Worm (Caenorhabditis elegans) whole organism, L2 larva: Measurements from ENCODE around the gene Y41D4B.4.
"Not testable (repeated sequence)": the region's sequence is repeated elsewhere in the genome, so short reads cannot be mapped to it uniquely, and the experiment has no call there.

Source experiments
- C34F6.9 ChIP-seq: fragments of 150-350 bp; optimal IDR thresholded peaks from 2 replicates; lab custom pipeline; 2014; ENCODE audit warnings: missing biosample characterization, missing genetic modification characterization
- R02D3.7 ChIP-seq: fragments of 150-350 bp; optimal IDR thresholded peaks from 2 replicates; lab custom pipeline; 2014; ENCODE audit warnings: missing biosample characterization, missing genetic modification characterization
- Y55F3AM.14 ChIP-seq: fragments of 200-800 bp; sonication (Bioruptor generic); optimal IDR thresholded peaks from 2 replicates; lab custom pipeline; 2018; ENCODE audit warnings: mild to moderate bottlenecking, missing genetic modification characterization, missing compliant biosample characterization
- ZK546.5 ChIP-seq: sonication (generic microtip); optimal IDR thresholded peaks from 2 replicates; lab custom pipeline; 2017; ENCODE audit warnings: missing biosample characterization, missing genetic modification characterization
- alr-1 ChIP-seq: fragments of 150-350 bp; optimal IDR thresholded peaks from 2 replicates; lab custom pipeline; 2014; ENCODE audit warnings: missing biosample characterization, missing genetic modification characterization
- ama-1 ChIP-seq: fragments of 150-350 bp; optimal IDR thresholded peaks from 2 replicates; lab custom pipeline; 2018; ENCODE audit warnings: inconsistent platforms
- blmp-1 ChIP-seq: sonication (generic microtip); optimal IDR thresholded peaks from 2 replicates; lab custom pipeline; 2017; ENCODE audit warnings: missing genetic modification characterization, mild to moderate bottlenecking, missing compliant biosample characterization, antibody characterized with exemption, moderate library complexity; ENCODE audit not compliant: insufficient read depth
- ceh-16 ChIP-seq: fragments of 150-350 bp; optimal IDR thresholded peaks from 2 replicates; lab custom pipeline; 2014; ENCODE audit warnings: missing biosample characterization, missing genetic modification characterization
- ceh-82 ChIP-seq: fragments of 150-350 bp; optimal IDR thresholded peaks from 2 replicates; lab custom pipeline; 2014; ENCODE audit warnings: missing biosample characterization, missing genetic modification characterization
- crh-2 ChIP-seq: sonication (generic microtip); optimal IDR thresholded peaks from 2 replicates; lab custom pipeline; 2017; ENCODE audit warnings: missing biosample characterization, missing genetic modification characterization
- egl-27 ChIP-seq: sonication (generic microtip); optimal IDR thresholded peaks from 3 replicates; lab custom pipeline; 2017; ENCODE audit warnings: missing biosample characterization, missing genetic modification reagents, missing genetic modification characterization
- elt-1 ChIP-seq: fragments of 150-350 bp; optimal IDR thresholded peaks from 2 replicates; lab custom pipeline; 2014; ENCODE audit warnings: missing biosample characterization, missing genetic modification characterization
- elt-3 ChIP-seq: sonication (generic microtip); optimal IDR thresholded peaks from 2 replicates; lab custom pipeline; 2017; ENCODE audit warnings: missing biosample characterization, missing genetic modification characterization
- gmeb-1 ChIP-seq: fragments of 150-350 bp; optimal IDR thresholded peaks from 2 replicates; lab custom pipeline; 2014; ENCODE audit warnings: missing biosample characterization, missing genetic modification characterization
- lin-13 ChIP-seq: fragments of 150-350 bp; optimal IDR thresholded peaks from 2 replicates; lab custom pipeline; 2014; ENCODE audit warnings: missing biosample characterization, missing genetic modification reagents, missing genetic modification characterization
- lin-39 ChIP-seq: fragments of 150-350 bp; optimal IDR thresholded peaks from 2 replicates; lab custom pipeline; 2014; ENCODE audit warnings: missing biosample characterization, missing genetic modification reagents, missing genetic modification characterization
- lsy-2 ChIP-seq, 2 experiments: fragments of 150-350 bp in 1 of 2; sonication (generic microtip) in 1 of 2; optimal IDR thresholded peaks; 2 replicates each; lab custom pipeline; 2014 to 2017; ENCODE audit warnings: missing biosample characterization in 2 of 2, missing genetic modification characterization in 2 of 2
- mab-5 ChIP-seq: fragments of 150-350 bp; optimal IDR thresholded peaks from 2 replicates; lab custom pipeline; 2014; ENCODE audit warnings: missing biosample characterization, missing genetic modification characterization
- mbf-1 ChIP-seq: sonication (generic microtip); optimal IDR thresholded peaks from 2 replicates; lab custom pipeline; 2017; ENCODE audit warnings: missing biosample characterization, missing genetic modification characterization
- mdl-1 ChIP-seq, 2 experiments: fragments of 150-350 bp in 1 of 2; sonication (generic microtip) in 1 of 2; optimal IDR thresholded peaks; 2 replicates each; lab custom pipeline; 2017; ENCODE audit warnings: missing biosample characterization in 2 of 2, missing genetic modification characterization in 2 of 2
- nhr-11 ChIP-seq: fragments of 150-350 bp; optimal IDR thresholded peaks from 2 replicates; lab custom pipeline; 2014; ENCODE audit warnings: missing biosample characterization, missing genetic modification characterization
- nhr-12 ChIP-seq: fragments of 150-350 bp; optimal IDR thresholded peaks from 2 replicates; lab custom pipeline; 2014; ENCODE audit warnings: missing biosample characterization, missing genetic modification characterization
- nhr-129 ChIP-seq: fragments of 150-350 bp; optimal IDR thresholded peaks from 2 replicates; lab custom pipeline; 2014; ENCODE audit warnings: missing biosample characterization, missing genetic modification characterization
- nhr-21 ChIP-seq: fragments of 150-350 bp; optimal IDR thresholded peaks from 2 replicates; lab custom pipeline; 2014; ENCODE audit warnings: missing biosample characterization, missing genetic modification characterization
- nhr-23 ChIP-seq: fragments of 150-350 bp; optimal IDR thresholded peaks from 2 replicates; lab custom pipeline; 2014; ENCODE audit warnings: missing biosample characterization, missing genetic modification reagents, missing genetic modification characterization
- nhr-25 ChIP-seq: fragments of 150-350 bp; sonication (generic microtip); optimal IDR thresholded peaks from 3 replicates; lab custom pipeline; 2014; ENCODE audit warnings: missing biosample characterization, missing genetic modification characterization
- nhr-77 ChIP-seq: fragments of 150-350 bp; optimal IDR thresholded peaks from 2 replicates; lab custom pipeline; 2014; ENCODE audit warnings: missing biosample characterization, missing genetic modification characterization
- sem-4 ChIP-seq: fragments of 150-350 bp; optimal IDR thresholded peaks from 2 replicates; lab custom pipeline; 2014; ENCODE audit warnings: missing biosample characterization, missing genetic modification reagents, missing genetic modification characterization
- skn-1 ChIP-seq: sonication (generic microtip); optimal IDR thresholded peaks from 2 replicates; lab custom pipeline; 2017; ENCODE audit warnings: missing biosample characterization, missing genetic modification characterization
- sma-3 ChIP-seq: sonication (generic microtip); optimal IDR thresholded peaks from 2 replicates; lab custom pipeline; 2016; ENCODE audit warnings: missing genetic modification reagents, missing genetic modification characterization, missing compliant biosample characterization
- snpc-4 ChIP-seq: fragments of 150-350 bp; optimal IDR thresholded peaks from 2 replicates; lab custom pipeline; 2014; ENCODE audit warnings: missing biosample characterization, missing genetic modification characterization
- unc-39 ChIP-seq: fragments of 150-350 bp; optimal IDR thresholded peaks from 2 replicates; lab custom pipeline; 2014; ENCODE audit warnings: missing biosample characterization, missing genetic modification characterization
- ztf-11 ChIP-seq: sonication (generic microtip); optimal IDR thresholded peaks from 2 replicates; lab custom pipeline; 2017; ENCODE audit warnings: missing biosample characterization, missing genetic modification characterization
- ztf-4 ChIP-seq: fragments of 150-350 bp; optimal IDR thresholded peaks from 2 replicates; lab custom pipeline; 2014; ENCODE audit warnings: missing biosample characterization, missing genetic modification characterization

Gene Y41D4B.4

DNA sequence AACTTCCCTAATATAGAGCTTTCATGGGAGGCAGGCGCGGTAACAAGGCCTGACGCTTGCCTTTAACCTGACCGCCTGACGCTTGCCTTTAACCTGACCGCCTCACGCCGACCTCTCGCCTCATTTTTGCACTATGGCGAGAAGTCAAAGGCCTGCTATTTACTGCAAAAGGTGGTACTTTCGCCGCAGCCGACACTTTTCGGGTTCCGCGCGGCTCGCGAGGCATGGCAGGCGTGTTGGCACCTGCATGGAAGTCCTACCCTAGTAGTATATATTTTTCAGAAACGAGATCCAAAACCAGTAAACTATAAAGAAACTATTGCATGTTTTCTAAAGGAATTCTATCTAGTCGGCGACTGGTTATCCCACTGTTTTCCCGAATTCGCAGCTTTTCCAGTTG lies 31.2 kb upstream of the Y41D4B.4 start:
- TF ChIP-seq lin-13 (no peak), ceh-82 (tag; lab: Kevin White, UChicago) (no peak), nhr-12 (tag; lab: Kevin White, UChicago) (no peak), elt-1 (tag; lab: Kevin White, UChicago) (no peak), blmp-1 (tag; lab: Kevin White, UChicago) (no peak), Y55F3AM.14 (GFP tag; lab: Kevin White, UChicago) (no peak), ama-1 (lab: Kevin White, UChicago) (no peak), sem-4 (tag; lab: Kevin White, UChicago) (no peak)

DNA sequence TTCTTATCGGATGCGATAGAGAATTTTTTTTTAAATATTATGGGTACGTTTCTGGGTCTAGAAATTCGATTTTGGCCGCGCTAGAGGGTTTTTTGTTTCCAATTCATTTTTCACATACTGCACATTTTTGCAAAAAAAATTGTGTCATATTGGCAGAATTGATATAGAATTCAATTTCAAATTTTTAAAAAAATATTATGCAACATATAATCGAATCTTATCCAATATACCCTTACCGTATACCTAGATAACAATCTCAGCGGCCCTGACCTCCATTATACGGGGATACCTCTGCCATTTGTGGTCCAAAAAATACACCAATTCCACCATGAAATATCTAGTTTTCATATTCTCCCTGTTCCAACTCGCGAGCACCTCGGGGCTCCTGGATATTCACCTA lies 28.3 kb upstream of the Y41D4B.4 start, which contains the start of gene cpg-24:
cpg-24 (plus strand) TSS at position 301 of the 400 bp plus-strand sequence.
- no peak for TF ChIP-seq ZK546.5 (tag; lab: Kevin White, UChicago)

DNA sequence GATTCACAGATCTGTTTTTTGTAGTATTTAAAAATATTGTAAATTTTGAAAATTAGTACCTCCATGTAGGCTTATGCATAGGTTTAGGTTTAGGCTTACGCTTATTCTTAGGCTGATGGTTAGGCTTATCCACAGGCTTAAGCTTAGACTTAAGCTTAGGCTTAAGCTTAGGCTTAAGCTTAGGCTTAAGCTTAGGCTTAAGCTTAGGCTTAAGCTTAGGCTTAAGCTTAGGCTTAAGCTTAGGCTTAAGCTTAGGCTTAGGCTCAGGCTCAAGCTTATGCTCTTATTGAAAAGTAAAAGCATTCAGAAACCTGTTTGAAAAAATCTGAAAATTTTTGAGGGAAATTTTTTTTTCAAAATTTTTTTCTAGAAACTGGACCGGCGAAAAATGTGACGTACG lies 27.3 kb upstream of the Y41D4B.4 start:
- TF ChIP-seq gmeb-1 (tag; lab: Kevin White, UChicago) (no peak), R02D3.7 (tag; lab: Kevin White, UChicago) (no peak), blmp-1 (tag; lab: Kevin White, UChicago) (no peak), lin-13 (no peak), alr-1 (tag; lab: Kevin White, UChicago) (no peak), ama-1 (lab: Kevin White, UChicago) (no peak), nhr-129 (tag; lab: Kevin White, UChicago) (no peak), unc-39 (tag; lab: Kevin White, UChicago) (no peak), sem-4 (tag; lab: Kevin White, UChicago) (no peak), ztf-4 (tag; lab: Kevin White, UChicago) (no peak), skn-1 (tag; lab: Kevin White, UChicago) (no peak), nhr-11 (tag; lab: Kevin White, UChicago) (no peak), elt-3 (tag; lab: Kevin White, UChicago) (no peak), ZK546.5 (tag; lab: Kevin White, UChicago) (no peak), Y55F3AM.14 (GFP tag; lab: Kevin White, UChicago) (no peak)

DNA sequence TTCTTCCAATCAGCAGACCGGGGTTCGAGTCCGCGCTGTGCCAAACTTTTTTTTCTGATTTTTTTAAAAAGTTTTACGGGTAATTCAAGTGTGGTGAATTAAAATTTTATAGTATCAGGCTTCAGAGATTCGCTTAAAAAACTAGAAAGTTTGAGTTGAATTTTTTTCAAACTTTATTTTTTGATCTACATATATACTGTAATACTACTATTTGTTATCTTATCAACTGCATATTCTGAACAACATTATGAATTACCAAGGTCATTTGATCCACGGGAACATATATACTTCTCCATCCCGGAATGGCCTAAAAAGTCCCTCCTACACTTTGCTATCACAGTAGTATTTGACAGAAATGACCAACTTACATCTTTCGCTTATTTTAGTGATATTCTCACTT lies 26.5 kb upstream of the Y41D4B.4 start, which contains the start of gene Y41D4B.6:
Y41D4B.6 (plus strand) TSS at position 301 of the 400 bp plus-strand sequence.
- TF ChIP-seq ztf-11 (tag; lab: Kevin White, UChicago) (no peak), nhr-25 (tag; lab: Kevin White, UChicago) (no peak), mab-5 (no peak), mbf-1 (tag; lab: Kevin White, UChicago) (no peak), ztf-4 (tag; lab: Kevin White, UChicago) (no peak), ZK546.5 (tag; lab: Kevin White, UChicago) (no peak), C34F6.9 (tag; lab: Kevin White, UChicago) (no peak), blmp-1 (tag; lab: Kevin White, UChicago) (no peak), nhr-23 (tag; lab: Kevin White, UChicago) (no peak)

DNA sequence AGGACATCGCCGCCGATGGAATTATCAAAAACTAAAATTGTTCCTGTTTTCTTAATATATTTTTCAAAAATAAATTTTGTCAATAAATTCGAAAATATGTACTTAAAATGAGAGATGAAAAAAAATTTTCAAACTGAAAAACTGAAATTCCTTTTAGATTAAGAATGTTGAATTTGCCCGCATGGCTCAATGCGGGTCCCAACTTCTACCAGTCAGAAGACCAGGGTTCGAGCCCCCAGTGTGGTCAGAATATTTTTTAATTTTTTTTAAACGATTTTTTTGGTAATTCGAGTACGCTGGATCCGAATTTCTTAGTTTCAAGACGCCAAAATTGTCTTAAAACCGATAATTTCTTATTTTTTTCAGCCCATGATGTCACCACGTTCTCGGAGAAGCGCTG lies 22.6 kb upstream of the Y41D4B.4 start:
- no peak for TF ChIP-seq nhr-21
- no peak for TF ChIP-seq ZK546.5 (tag; lab: Kevin White, UChicago)
- no peak for TF ChIP-seq egl-27 (tag; lab: Kevin White, UChicago)
- no peak for TF ChIP-seq sma-3 (GFP tag; lab: Kevin White, UChicago)
- no peak for TF ChIP-seq ceh-16 (tag; lab: Kevin White, UChicago)
- TF ChIP-seq lsy-2 (tag; optimal IDR thresholded peaks at IDR 0.05; lab: Kevin White, UChicago), result no peak
- no peak for TF ChIP-seq crh-2 (tag; lab: Kevin White, UChicago)
- no peak for TF ChIP-seq nhr-77 (tag; lab: Kevin White, UChicago)
- no peak for TF ChIP-seq lin-39 (tag; lab: Kevin White, UChicago)
- no peak for TF ChIP-seq nhr-11 (tag; lab: Kevin White, UChicago)
- TF ChIP-seq, all 48 proteins: peak for 0

DNA sequence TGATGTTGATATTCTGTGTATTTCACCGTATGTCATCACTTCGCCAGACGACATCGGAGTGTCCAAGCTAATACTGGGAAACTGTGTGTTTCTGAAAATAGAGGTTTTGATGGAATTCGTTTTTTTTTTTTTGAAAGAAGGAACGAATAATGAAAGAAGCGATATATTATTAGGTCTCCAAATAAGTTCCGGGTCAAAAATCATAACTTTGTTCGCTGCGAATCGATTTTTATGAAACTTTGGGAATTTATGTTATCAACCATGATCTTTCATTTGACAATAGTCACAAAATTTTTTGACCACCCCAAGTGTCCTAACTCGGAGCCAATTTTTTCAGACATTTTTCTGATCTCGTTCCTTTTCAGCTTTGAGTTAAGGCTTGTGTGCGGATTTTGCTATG lies 14.7 kb upstream of the Y41D4B.4 start, which contains the start of gene nhr-274:
nhr-274 (minus strand) TSS at position 101 of the 400 bp plus-strand sequence.
- not testable (repeated sequence) for TF ChIP-seq mdl-1 (tag; optimal IDR thresholded peaks at IDR 0.05; lab: Kevin White, UChicago); egl-27 (tag; lab: Kevin White, UChicago); snpc-4 (tag; lab: Kevin White, UChicago)
